Fruit fly (Drosophila melanogaster) whole organism, embryonic: ENCODE results near the gene TrpRS.

ENCODE experiments used
- Abd-B ChIP-seq: fragments of 200-800 bp; sonication (Bioruptor generic); optimal IDR thresholded peaks from 2 replicates; lab custom pipeline; 2018; ENCODE audit warnings: missing biosample characterization, mild to moderate bottlenecking, missing genetic modification characterization, moderate library complexity
- Atf6 ChIP-seq: fragments of 200-800 bp; sonication (Bioruptor generic); IDR thresholded peaks from 2 replicates; pipeline ENCODE4 v1.3.6; 2022; ENCODE audit warnings: missing biosample characterization, missing genetic modification characterization
- CG10274 ChIP-seq: fragments of 200-800 bp; sonication (Bioruptor generic); optimal IDR thresholded peaks from 3 replicates; lab custom pipeline; 2017; ENCODE audit warnings: missing biosample characterization, mild to moderate bottlenecking, missing genetic modification characterization
- CG10366 ChIP-seq: fragments of 200-800 bp; sonication (Bioruptor generic); IDR thresholded peaks from 2 replicates; pipeline ENCODE4 v1.3.6; 2022; ENCODE audit warnings: missing biosample characterization, missing genetic modification characterization
- CG11723 ChIP-seq: fragments of 200-800 bp; sonication (Bioruptor generic); optimal IDR thresholded peaks from 2 replicates; lab custom pipeline; 2017; ENCODE audit warnings: missing biosample characterization, mild to moderate bottlenecking, missing genetic modification characterization
- CG12236 ChIP-seq: fragments of 200-800 bp; sonication (Bioruptor generic); optimal IDR thresholded peaks from 2 replicates; lab custom pipeline; 2016; ENCODE audit warnings: missing biosample characterization, missing genetic modification characterization
- CG15073 ChIP-seq: fragments of 200-800 bp; sonication (Bioruptor generic); optimal IDR thresholded peaks from 2 replicates; lab custom pipeline; 2016; ENCODE audit warnings: missing biosample characterization, missing genetic modification characterization
- CG17359 ChIP-seq: fragments of 200-800 bp; sonication (Bioruptor generic); optimal IDR thresholded peaks from 3 replicates; lab custom pipeline; 2018; ENCODE audit warnings: missing biosample characterization, mild to moderate bottlenecking, missing genetic modification characterization, moderate library complexity
- CG17385 ChIP-seq: fragments of 200-800 bp; sonication (Bioruptor generic); optimal IDR thresholded peaks from 3 replicates; lab custom pipeline; 2018; ENCODE audit warnings: missing biosample characterization, mild to moderate bottlenecking, missing genetic modification characterization
- CG17829 ChIP-seq: fragments of 200-800 bp; optimal IDR thresholded peaks from 2 replicates; lab custom pipeline; 2019; ENCODE audit warnings: missing biosample characterization, mild to moderate bottlenecking, missing genetic modification characterization, moderate library complexity
- CG18262 ChIP-seq: fragments of 200-800 bp; optimal IDR thresholded peaks from 3 replicates; lab custom pipeline; 2019; ENCODE audit warnings: missing biosample characterization, mild to moderate bottlenecking, missing genetic modification characterization, moderate library complexity
- CG1832 ChIP-seq: fragments of 200-800 bp; sonication (Bioruptor generic); optimal IDR thresholded peaks from 2 replicates; lab custom pipeline; 2017; ENCODE audit warnings: missing biosample characterization, mild to moderate bottlenecking, missing genetic modification characterization, inconsistent platforms
- CG3163 ChIP-seq: fragments of 200-800 bp; sonication (Bioruptor generic); optimal IDR thresholded peaks from 3 replicates; lab custom pipeline; 2016; ENCODE audit warnings: missing biosample characterization, missing genetic modification characterization
- CG33557 ChIP-seq: fragments of 200-800 bp; sonication (Bioruptor generic); optimal IDR thresholded peaks from 2 replicates; lab custom pipeline; 2019; ENCODE audit warnings: missing biosample characterization, mild to moderate bottlenecking, missing genetic modification characterization, moderate library complexity
- CG4707 ChIP-seq: fragments of 200-800 bp; sonication (Bioruptor generic); optimal IDR thresholded peaks from 2 replicates; lab custom pipeline; 2018; ENCODE audit warnings: missing biosample characterization, mild to moderate bottlenecking, missing genetic modification characterization, moderate library complexity
- CG4854 ChIP-seq: fragments of 200-800 bp; sonication (Bioruptor generic); optimal IDR thresholded peaks from 2 replicates; lab custom pipeline; 2016; ENCODE audit warnings: missing biosample characterization, missing genetic modification characterization, inconsistent platforms
- CG7556 ChIP-seq: fragments of 200-800 bp; sonication (Bioruptor generic); optimal IDR thresholded peaks from 2 replicates; lab custom pipeline; 2017; ENCODE audit warnings: missing biosample characterization, mild to moderate bottlenecking, missing genetic modification characterization
- CG7928 ChIP-seq: fragments of 200-800 bp; sonication (Bioruptor generic); optimal IDR thresholded peaks from 2 replicates; lab custom pipeline; 2017; ENCODE audit warnings: missing biosample characterization, mild to moderate bottlenecking, missing genetic modification characterization
- CG8359 ChIP-seq: fragments of 200-800 bp; sonication (Bioruptor generic); optimal IDR thresholded peaks from 2 replicates; lab custom pipeline; 2017; ENCODE audit warnings: missing biosample characterization, mild to moderate bottlenecking, missing genetic modification characterization, borderline replicate concordance
- CG9797 ChIP-seq: fragments of 200-800 bp; sonication (Bioruptor generic); optimal IDR thresholded peaks from 3 replicates; lab custom pipeline; 2018; ENCODE audit warnings: missing biosample characterization, mild to moderate bottlenecking, missing genetic modification characterization
- CG9876 ChIP-seq: fragments of 200-800 bp; sonication (Bioruptor generic); optimal IDR thresholded peaks from 2 replicates; lab custom pipeline; 2016; ENCODE audit warnings: missing biosample characterization, missing genetic modification characterization
- Dfd ChIP-seq, 2 experiments: fragments of >200 bp; optimal IDR thresholded peaks; 2 replicates each; lab custom pipeline; 2017; ENCODE audit warnings: missing biosample characterization in 2 of 2, missing genetic modification characterization in 2 of 2
- Doc2 ChIP-seq: fragments of 200-800 bp; sonication (Bioruptor generic); IDR thresholded peaks from 2 replicates; pipeline ENCODE4 v1.3.6; 2022; ENCODE audit warnings: missing biosample characterization, missing genetic modification characterization
- Elba2 ChIP-seq: fragments of 200-800 bp; sonication (Bioruptor generic); optimal IDR thresholded peaks from 3 replicates; lab custom pipeline; 2016; ENCODE audit warnings: missing biosample characterization, missing genetic modification characterization
- HLH4C ChIP-seq: fragments of 200-800 bp; sonication (Bioruptor generic); IDR thresholded peaks from 3 replicates; pipeline ENCODE4 v1.3.6; 2022; ENCODE audit warnings: missing biosample characterization, missing genetic modification characterization; ENCODE audit not compliant: partially characterized antibody
- Hr39 ChIP-seq: fragments of >200 bp; optimal IDR thresholded peaks from 2 replicates; lab custom pipeline; 2017
- Lim3 ChIP-seq: fragments of 200-800 bp; sonication (Bioruptor generic); IDR thresholded peaks from 2 replicates; pipeline ENCODE4 v1.3.6; 2022; ENCODE audit warnings: missing biosample characterization, missing genetic modification characterization
- Mad ChIP-seq: fragments of 200-800 bp; sonication (Bioruptor generic); optimal IDR thresholded peaks from 2 replicates; lab custom pipeline; 2016; ENCODE audit warnings: missing biosample characterization, missing genetic modification characterization
- Meics ChIP-seq: fragments of 200-800 bp; sonication (Bioruptor generic); optimal IDR thresholded peaks from 2 replicates; lab custom pipeline; 2017; ENCODE audit warnings: missing biosample characterization, mild to moderate bottlenecking, missing genetic modification characterization
- Mes4 ChIP-seq: fragments of 200-800 bp; sonication (Bioruptor generic); optimal IDR thresholded peaks from 2 replicates; lab custom pipeline; 2016; ENCODE audit warnings: missing biosample characterization, missing genetic modification characterization
- Poxn ChIP-seq: fragments of 200-800 bp; sonication (Bioruptor generic); IDR thresholded peaks from 2 replicates; pipeline ENCODE4 v1.3.6; 2022; ENCODE audit warnings: missing biosample characterization, missing genetic modification characterization
- Ptx1 ChIP-seq: fragments of 200-800 bp; sonication (Bioruptor generic); IDR thresholded peaks from 2 replicates; pipeline ENCODE4 v1.3.6; 2022; ENCODE audit warnings: missing biosample characterization, missing genetic modification characterization
- Ravus ChIP-seq: fragments of 200-800 bp; sonication (Bioruptor generic); IDR thresholded peaks from 2 replicates; pipeline ENCODE4 v1.3.6; 2022; ENCODE audit warnings: missing biosample characterization, missing genetic modification characterization
- Scr ChIP-seq: fragments of 200-800 bp; sonication (Bioruptor generic); IDR thresholded peaks from 2 replicates; pipeline ENCODE4 v1.3.6; 2022; ENCODE audit warnings: missing biosample characterization, missing genetic modification characterization; ENCODE audit not compliant: partially characterized antibody
- Trl ChIP-seq, 3 experiments: fragments of >200 bp in 2 of 3; fragments of 200-800 bp in 1 of 3; sonication (Bioruptor generic) in 1 of 3; optimal IDR thresholded peaks; 2 replicates in 1 of 3; 3 replicates in 2 of 3; lab custom pipeline; 2016 to 2017; ENCODE audit warnings: missing biosample characterization in 1 of 3, missing genetic modification characterization in 1 of 3
- ase ChIP-seq: fragments of 200-800 bp; sonication (Bioruptor generic); IDR thresholded peaks from 3 replicates; pipeline ENCODE4 v1.3.6; 2022; ENCODE audit warnings: missing biosample characterization, missing genetic modification characterization
- ato ChIP-seq: fragments of 200-800 bp; sonication (Bioruptor generic); IDR thresholded peaks from 2 replicates; pipeline ENCODE4 v1.3.6; 2022; ENCODE audit warnings: missing biosample characterization, missing genetic modification characterization; ENCODE audit not compliant: partially characterized antibody
- chinmo ChIP-seq: fragments of 200-800 bp; sonication (Bioruptor generic); IDR thresholded peaks from 4 replicates; pipeline ENCODE4 v1.3.6; 2022; ENCODE audit warnings: missing biosample characterization, missing genetic modification characterization; ENCODE audit not compliant: partially characterized antibody
- ci ChIP-seq: fragments of 200-800 bp; sonication (Bioruptor generic); IDR thresholded peaks from 3 replicates; pipeline ENCODE4 v1.3.6; 2022; ENCODE audit warnings: missing biosample characterization, missing genetic modification characterization
- da ChIP-seq: fragments of 200-800 bp; sonication (Bioruptor generic); optimal IDR thresholded peaks from 2 replicates; lab custom pipeline; 2016; ENCODE audit warnings: missing biosample characterization, missing genetic modification characterization
- dpn ChIP-seq, 2 experiments: fragments of 200-800 bp; sonication (Bioruptor generic); optimal IDR thresholded peaks; 3 replicates each; lab custom pipeline; 2016; ENCODE audit warnings: missing biosample characterization in 2 of 2, missing genetic modification characterization in 2 of 2
- grau ChIP-seq: fragments of 200-800 bp; optimal IDR thresholded peaks from 3 replicates; lab custom pipeline; 2019; ENCODE audit warnings: missing biosample characterization, mild to moderate bottlenecking, missing genetic modification characterization, moderate library complexity
- inv ChIP-seq: fragments of 200-800 bp; sonication (Bioruptor generic); IDR thresholded peaks from 2 replicates; pipeline ENCODE4 v1.3.6; 2022; ENCODE audit warnings: missing biosample characterization, missing genetic modification characterization; ENCODE audit not compliant: partially characterized antibody
- kay ChIP-seq: fragments of 200-800 bp; sonication (Bioruptor generic); optimal IDR thresholded peaks from 2 replicates; lab custom pipeline; 2016; ENCODE audit warnings: missing biosample characterization, missing genetic modification characterization
- run ChIP-seq: fragments of 200-800 bp; sonication (Bioruptor generic); optimal IDR thresholded peaks from 3 replicates; lab custom pipeline; 2018; ENCODE audit warnings: missing biosample characterization, mild to moderate bottlenecking, missing genetic modification characterization
- salm ChIP-seq: fragments of 200-800 bp; sonication (Bioruptor generic); optimal IDR thresholded peaks from 2 replicates; lab custom pipeline; 2018; ENCODE audit warnings: missing biosample characterization, mild to moderate bottlenecking, missing genetic modification characterization
- schlank ChIP-seq: fragments of 200-800 bp; sonication (Bioruptor generic); optimal IDR thresholded peaks from 2 replicates; lab custom pipeline; 2018; ENCODE audit warnings: missing biosample characterization, mild to moderate bottlenecking, missing genetic modification characterization
- slbo ChIP-seq: fragments of 200-800 bp; sonication (Bioruptor generic); IDR thresholded peaks from 2 replicates; pipeline ENCODE4 v1.3.6; 2022; ENCODE audit warnings: missing biosample characterization, missing genetic modification characterization
- trh ChIP-seq: fragments of 200-800 bp; sonication (Bioruptor generic); optimal IDR thresholded peaks from 2 replicates; lab custom pipeline; 2016; ENCODE audit warnings: missing biosample characterization, missing genetic modification characterization
- wor ChIP-seq: fragments of 200-800 bp; sonication (Bioruptor generic); IDR thresholded peaks from 2 replicates; pipeline ENCODE4 v1.3.6; 2022; ENCODE audit warnings: missing biosample characterization, missing genetic modification characterization
- z ChIP-seq: fragments of 200-800 bp; sonication (Bioruptor generic); IDR thresholded peaks from 3 replicates; pipeline ENCODE4 v1.3.6; 2022; ENCODE audit warnings: missing biosample characterization, missing genetic modification characterization

Gene TrpRS

DNA sequence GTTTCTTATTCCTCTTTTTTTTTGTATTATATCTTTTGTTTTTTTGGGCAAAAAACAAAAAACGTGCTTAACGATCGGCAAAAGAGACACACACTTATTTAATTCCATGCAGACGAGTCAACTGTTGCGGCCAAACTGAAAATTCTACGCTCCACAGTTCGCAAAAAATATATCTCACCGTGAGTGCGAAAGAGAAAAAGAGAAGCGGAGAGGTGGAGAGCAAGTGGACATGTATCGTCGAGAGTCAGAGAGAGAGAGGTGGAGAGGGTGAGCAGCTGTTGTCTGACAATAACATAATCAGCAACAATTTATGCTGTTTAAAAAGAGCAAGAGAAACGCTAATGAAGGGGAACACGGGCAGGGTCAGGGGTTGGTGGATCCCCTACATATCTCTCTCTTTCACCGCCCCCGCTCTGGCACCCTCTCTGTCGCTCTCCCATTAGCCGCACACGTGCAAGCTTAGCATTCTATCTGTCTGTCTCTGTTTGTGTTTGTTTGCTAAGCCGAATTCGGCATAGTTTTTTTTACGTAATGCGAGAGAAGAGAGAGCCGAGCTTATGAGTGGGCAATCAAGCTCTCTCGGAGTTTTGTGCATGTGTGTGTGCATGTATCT is 39.9 kb downstream of the TrpRS start (continued):
- TF ChIP-seq z (GFP tag; lab: Robert Waterston, UW) (0 out of 3 replicates have a peak, but pooled peaks have one; percentile 40), chinmo (peak; percentile 94), CG10274 (GFP tag; lab: Kevin White, UChicago) (no peak), CG18262 (tag; lab: Kevin White, UChicago) (no peak), CG17359 (tag; lab: Kevin White, UChicago) (no peak), dpn (GFP tag; optimal IDR thresholded peaks at IDR 0.05; lab: Kevin White, UChicago) (no peak), Dfd (GFP tag; optimal IDR thresholded peaks at IDR 0.05; lab: Kevin White, UChicago) (no peak), CG7928 (no peak), Trl (optimal IDR thresholded peaks at IDR 0.05; lab: Kevin White, UChicago) (peak; percentile 92 to 99), Trl (GFP tag; optimal IDR thresholded peaks at IDR 0.05; lab: Kevin White, UChicago) (no peak), grau (tag; lab: Kevin White, UChicago) (no peak), ci (GFP tag; lab: Robert Waterston, UW) (no peak; the same call in 2 of the 3 replicates), Meics (no peak), Ravus (GFP tag; lab: Robert Waterston, UW) (no peak), CG11723 (no peak), Scr (GFP tag; lab: Robert Waterston, UW) (peak; percentile 46; the same call in 1 of the 2 replicates), CG33557 (GFP tag; lab: Kevin White, UChicago) (no peak), inv (GFP tag; lab: Robert Waterston, UW) (no peak), Ptx1 (GFP tag; lab: Robert Waterston, UW) (no peak), Mad (GFP tag; lab: Kevin White, UChicago) (no peak), CG3163 (GFP tag; lab: Kevin White, UChicago) (peak; percentile 97), CG4707 (GFP tag; lab: Kevin White, UChicago) (no peak), Doc2 (GFP tag; lab: Robert Waterston, UW) (no peak), CG17829 (tag; lab: Kevin White, UChicago) (no peak), CG9876 (no peak), da (GFP tag; lab: Kevin White, UChicago) (peak; percentile 67), CG15073 (no peak), kay (GFP tag; lab: Kevin White, UChicago) (no peak), salm (tag; lab: Kevin White, UChicago) (no peak), slbo (GFP tag; lab: Robert Waterston, UW) (no peak), Lim3 (GFP tag; lab: Robert Waterston, UW) (no peak), CG10366 (GFP tag; lab: Robert Waterston, UW) (no peak), trh (GFP tag; lab: Kevin White, UChicago) (no peak), CG8359 (GFP tag; lab: Kevin White, UChicago) (no peak), HLH4C (no peak; the same call in 2 of the 3 replicates), wor (GFP tag; lab: Robert Waterston, UW) (no peak), Hr39 (lab: Kevin White, UChicago) (no peak), CG4854 (GFP tag; lab: Kevin White, UChicago) (no peak), Poxn (GFP tag; lab: Robert Waterston, UW) (no peak), schlank (tag; lab: Kevin White, UChicago) (no peak), CG17385 (GFP tag; lab: Kevin White, UChicago) (peak; percentile 26), Abd-B (GFP tag; lab: Kevin White, UChicago) (no peak), Elba2 (no peak), Atf6 (GFP tag; lab: Robert Waterston, UW) (no peak), ato (GFP tag; lab: Robert Waterston, UW) (no peak), CG12236 (GFP tag; lab: Kevin White, UChicago) (no peak), Mes4 (GFP tag; lab: Kevin White, UChicago) (no peak), CG9797 (GFP tag; lab: Kevin White, UChicago) (no peak), CG1832 (peak; percentile 80), run (no peak), ase (GFP tag; lab: Robert Waterston, UW) (no peak), CG7556 (GFP tag; lab: Kevin White, UChicago) (no peak)
